Fruit fly (Drosophila melanogaster) whole organism, embryonic: Measurements from ENCODE around the gene wg.

Experiments used
- CG11247 ChIP-seq: fragments of 200-800 bp; sonication (Bioruptor generic); IDR thresholded peaks from 2 replicates; pipeline ENCODE4 v1.3.6; 2022; ENCODE audit warnings: missing biosample characterization, missing genetic modification characterization
- CG7786 ChIP-seq: fragments of 200-800 bp; sonication (Bioruptor generic); optimal IDR thresholded peaks from 2 replicates; lab custom pipeline; 2016; ENCODE audit warnings: missing biosample characterization, missing genetic modification characterization
- YL-1 ChIP-seq: fragments of 200-800 bp; sonication (Bioruptor generic); optimal IDR thresholded peaks from 3 replicates; lab custom pipeline; 2017; ENCODE audit warnings: missing biosample characterization, mild to moderate bottlenecking, missing genetic modification characterization
- cad ChIP-seq: fragments of >200 bp; optimal IDR thresholded peaks from 2 replicates; lab custom pipeline; 2017; ENCODE audit warnings: missing biosample characterization, missing genetic modification characterization
- insv ChIP-seq, 2 experiments: fragments of 200-800 bp; sonication (Bioruptor generic); optimal IDR thresholded peaks; 3 replicates each; lab custom pipeline; 2016 to 2018; ENCODE audit warnings: missing biosample characterization in 2 of 2, missing genetic modification characterization in 2 of 2
- lola ChIP-seq, 3 experiments: fragments of >200 bp in 2 of 3; fragments of 200-800 bp in 1 of 3; sonication (Bioruptor generic) in 1 of 3; optimal IDR thresholded peaks; 2 replicates each; lab custom pipeline; 2017 to 2019; ENCODE audit warnings: missing biosample characterization in 3 of 3, missing genetic modification characterization in 3 of 3, mild to moderate bottlenecking in 1 of 3, moderate library complexity in 1 of 3
- pan ChIP-seq, 4 experiments: fragments of >200 bp in 3 of 4; fragments of 200-800 bp in 1 of 4; sonication (Bioruptor generic) in 1 of 4; optimal IDR thresholded peaks in 3 of 4; IDR thresholded peaks in 1 of 4; 2 replicates each; pipeline versions ENCODE4 v1.3.6 to Lab custom; 2017 to 2022; ENCODE audit warnings: missing biosample characterization in 2 of 4, missing genetic modification characterization in 2 of 4, mixed read lengths in 1 of 4
- ttk ChIP-seq: fragments of 200-800 bp; sonication (Bioruptor generic); IDR thresholded peaks from 2 replicates; pipeline ENCODE4 v2.1.2; 2022; ENCODE audit warnings: missing biosample characterization, missing genetic modification characterization

DNA sequence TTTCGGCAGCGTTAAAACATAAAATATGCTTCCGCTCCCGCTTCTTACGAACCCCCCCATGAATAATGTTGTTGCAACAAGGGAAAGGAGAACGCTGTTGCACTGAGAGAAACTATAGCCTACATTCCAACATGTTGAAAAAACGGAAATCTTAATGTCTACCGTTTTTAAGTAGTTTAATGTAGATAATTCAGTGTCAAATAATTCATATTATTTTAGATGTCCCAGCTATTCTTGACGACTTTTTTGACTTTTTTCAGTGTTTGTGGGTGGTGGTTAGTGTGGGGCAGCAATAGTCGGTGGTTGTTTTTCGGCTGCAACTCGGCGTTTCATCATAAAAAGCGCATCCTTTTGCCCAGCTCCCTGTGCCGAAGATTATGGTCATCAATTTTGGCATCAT lies 45.0 kb upstream of the wg start:
- peak; percentile 50 for TF ChIP-seq CG7786 (GFP tag; lab: Kevin White, UChicago)
- TF ChIP-seq ttk (GFP tag; lab: Robert Waterston, UW), result 0 out of 2 replicates have a peak, but pooled peaks have one; percentile 43
- TF ChIP-seq lola (GFP tag; optimal IDR thresholded peaks at IDR 0.05; lab: Kevin White, UChicago), result peak in 1 of 3 experiments; percentile 72
- TF ChIP-seq pan (optimal IDR thresholded peaks at IDR 0.05; lab: Kevin White, UChicago), result no peak
- TF ChIP-seq pan (GFP tag; optimal IDR thresholded peaks at IDR 0.05 in 1 of 2, IDR thresholded peaks at IDR 0.05 in 1 of 2), result no peak
- TF ChIP-seq CG11247 (GFP tag; lab: Robert Waterston, UW), result no peak
- TF ChIP-seq insv (GFP tag; optimal IDR thresholded peaks at IDR 0.05; lab: Kevin White, UChicago), result no peak
- TF ChIP-seq YL-1 (GFP tag; lab: Kevin White, UChicago), result no peak
- TF ChIP-seq cad (GFP tag; lab: Kevin White, UChicago), result no peak
